Worm (Caenorhabditis elegans): ENCODE results near the gene Y45F10D.16.
A peak's percentile ranks its signal among the peaks of the same experiment; 100 is the strongest.

The Y45F10D.16 gene

ce11 chrIV:13784774-13785173 is 8.6 kb downstream of the Y45F10D.16 start:
- TF ChIP-seq nhr-77 (tag; optimal IDR thresholded peaks at IDR 0.05) (no peak), aha-1 (tag) (peak; percentile 90)

- TF ChIP-seq nhr-111 (GFP tag; optimal IDR thresholded peaks at IDR 0.05): no peak
- no peak for TF ChIP-seq spr-1 (tag; optimal IDR thresholded peaks at IDR 0.05)
- TF ChIP-seq snpc-1.2 (GFP tag; IDR thresholded peaks at IDR 0.05): no peak
- TF ChIP-seq Y48G9A.11 (GFP tag; IDR thresholded peaks at IDR 0.05): no peak
- TF ChIP-seq daf-19 (GFP tag; conservative IDR thresholded peaks at IDR 0.05): no peak
- TF ChIP-seq pha-4 (GFP tag; IDR thresholded peaks at IDR 0.05): no peak
- no peak for TF ChIP-seq pha-4 (tag; optimal IDR thresholded peaks at IDR 0.05)
- no peak for TF ChIP-seq zfp-2 (tag; optimal IDR thresholded peaks at IDR 0.05)
- TF ChIP-seq mep-1 (tag; optimal IDR thresholded peaks at IDR 0.05): no peak
Observed at ce11 chrIV:13785545-13785944, 9.3 kb downstream of the Y45F10D.16 start, which contains the start of gene lact-9. Gene lact-9 (minus strand): TSS chrIV:13785645.

- TF ChIP-seq jun-1 (tag; optimal IDR thresholded peaks at IDR 0.05) (no peak), daf-16 (GFP tag; optimal IDR thresholded peaks at IDR 0.05) (no peak), daf-16 (tag; optimal IDR thresholded peaks at IDR 0.05) (peak; percentile 41), nhr-77 (tag; optimal IDR thresholded peaks at IDR 0.05) (no peak), nhr-237 (tag; optimal IDR thresholded peaks at IDR 0.05) (no peak), lsy-2 (tag; optimal IDR thresholded peaks at IDR 0.05) (peak in 1 of 2 experiments; percentile 47), ztf-7 (tag; optimal IDR thresholded peaks at IDR 0.05) (peak; percentile 50), mes-2 (tag; optimal IDR thresholded peaks at IDR 0.05; ENCODE audit: poor library complexity, severe bottlenecking) (peak; percentile 59), nhr-102 (tag; optimal IDR thresholded peaks at IDR 0.05) (no peak), madf-5 (GFP tag; IDR thresholded peaks at IDR 0.05) (no peak), madf-9 (GFP tag; conservative IDR thresholded peaks at IDR 0.05) (no peak), pqm-1 (tag; optimal IDR thresholded peaks at IDR 0.05) (peak; percentile 68), dve-1 (tag; optimal IDR thresholded peaks at IDR 0.05; ENCODE audit: insufficient read depth) (peak; percentile 64), hlh-30 (tag; optimal IDR thresholded peaks at IDR 0.05; ENCODE audit: insufficient read depth) (no peak), set-16 (GFP tag; IDR thresholded peaks at IDR 0.05) (no peak), mep-1 (tag; optimal IDR thresholded peaks at IDR 0.05) (peak; percentile 15), lin-1 (GFP tag; IDR thresholded peaks at IDR 0.05) (no peak), nhr-28 (tag; optimal IDR thresholded peaks at IDR 0.05) (no peak), unc-62 (GFP tag; optimal IDR thresholded peaks at IDR 0.05 in 1 of 2) (no peak), unc-62 (tag; optimal IDR thresholded peaks at IDR 0.05) (no peak)
Observed at ce11 chrIV:13786690-13787089, 10.5 kb downstream of the Y45F10D.16 start, which contains the start of gene icap-1. Gene icap-1 (minus strand): TSS chrIV:13786961.

- TF ChIP-seq cey-2 (tag; optimal IDR thresholded peaks at IDR 0.05; ENCODE audit: borderline replicate concordance, insufficient read depth) (no peak), madf-5 (GFP tag; IDR thresholded peaks at IDR 0.05) (no peak), zfp-2 (tag; optimal IDR thresholded peaks at IDR 0.05) (no peak), nhr-42 (GFP tag; IDR thresholded peaks at IDR 0.05) (no peak), zfp-3 (GFP tag; conservative IDR thresholded peaks at IDR 0.05) (no peak), nhr-102 (tag; optimal IDR thresholded peaks at IDR 0.05) (no peak), unc-130 (GFP tag; optimal IDR thresholded peaks at IDR 0.05) (peak; percentile 44), zip-11 (GFP tag; IDR thresholded peaks at IDR 0.05) (no peak), lin-1 (GFP tag; IDR thresholded peaks at IDR 0.05) (no peak), saeg-2 (GFP tag; IDR thresholded peaks at IDR 0.05) (no peak), mes-2 (tag; optimal IDR thresholded peaks at IDR 0.05; ENCODE audit: poor library complexity, severe bottlenecking) (peak; percentile 83), lin-29 (GFP tag; IDR thresholded peaks at IDR 0.05) (no peak), vab-7 (GFP tag; IDR thresholded peaks at IDR 0.05) (no peak), lim-7 (GFP tag; IDR thresholded peaks at IDR 0.05) (no peak), arid-1 (GFP tag; conservative IDR thresholded peaks at IDR 0.05) (no peak), nhr-11 (tag; optimal IDR thresholded peaks at IDR 0.05) (peak; percentile 13), daf-8 (GFP tag; IDR thresholded peaks at IDR 0.05) (no peak), nhr-6 (tag; optimal IDR thresholded peaks at IDR 0.05) (peak; percentile 21), daf-19 (GFP tag; conservative IDR thresholded peaks at IDR 0.05) (no peak), nhr-28 (tag; optimal IDR thresholded peaks at IDR 0.05) (peak; percentile 7), daf-12 (tag; optimal IDR thresholded peaks at IDR 0.05) (no peak), F37D6.2 (tag; optimal IDR thresholded peaks at IDR 0.05) (no peak), pqm-1 (tag; optimal IDR thresholded peaks at IDR 0.05) (no peak), spr-3 (GFP tag; optimal IDR thresholded peaks at IDR 0.05) (no peak), rbr-2 (tag; optimal IDR thresholded peaks at IDR 0.05) (peak; percentile 19), snpc-1.2 (GFP tag; IDR thresholded peaks at IDR 0.05) (peak; percentile 93), nhr-77 (tag; optimal IDR thresholded peaks at IDR 0.05) (no peak)
Observed at ce11 chrIV:13788652-13789051, 12.4 kb downstream of the Y45F10D.16 start, which contains the start of the genes sas-6 and Y45F10D.7. Gene sas-6 (minus strand): TSS chrIV:13788731. Gene Y45F10D.7 (plus strand): TSS chrIV:13788907.
